Worm (Caenorhabditis elegans) whole organism, young adult: ENCODE data around the gene B0244.16.

Experiments used
- B0019.2 ChIP-seq: fragments of 200-800 bp; sonication (Bioruptor generic); conservative IDR thresholded peaks from 2 replicates; pipeline ENCODE4 v1.3.6; 2022; ENCODE audit warnings: missing genetic modification reagents, missing genetic modification characterization, missing compliant biosample characterization
- B0261.1 ChIP-seq: sonication (generic microtip); optimal IDR thresholded peaks from 2 replicates; lab custom pipeline; 2016; ENCODE audit warnings: mild to moderate bottlenecking, missing genetic modification characterization, moderate library complexity, missing compliant biosample characterization
- F33H1.4 ChIP-seq: fragments of 200-800 bp; sonication (Bioruptor generic); IDR thresholded peaks from 2 replicates; pipeline ENCODE4 v1.3.6; 2022; ENCODE audit warnings: missing genetic modification reagents, missing genetic modification characterization, missing compliant biosample characterization
- F49E8.2 ChIP-seq: sonication (generic microtip); optimal IDR thresholded peaks from 3 replicates; lab custom pipeline; 2017; ENCODE audit warnings: missing genetic modification characterization, mild to moderate bottlenecking, missing compliant biosample characterization, antibody characterized with exemption, moderate library complexity; ENCODE audit not compliant: insufficient read depth
- F52B5.7 ChIP-seq: sonication (generic microtip); optimal IDR thresholded peaks from 2 replicates; lab custom pipeline; 2016; ENCODE audit warnings: mild to moderate bottlenecking, missing genetic modification characterization, missing compliant biosample characterization
- F55B11.4 ChIP-seq: sonication (generic microtip); optimal IDR thresholded peaks from 2 replicates; lab custom pipeline; 2016; ENCODE audit warnings: missing compliant biosample characterization, missing genetic modification characterization, borderline replicate concordance; ENCODE audit not compliant: insufficient read depth
- F57A8.1 ChIP-seq: fragments of 200-800 bp; sonication (Bioruptor generic); optimal IDR thresholded peaks from 2 replicates; lab custom pipeline; 2018; ENCODE audit warnings: mild to moderate bottlenecking, missing genetic modification characterization, moderate library complexity, missing compliant biosample characterization
- K12H6.12 ChIP-seq: fragments of 200-800 bp; sonication (Bioruptor generic); optimal IDR thresholded peaks from 2 replicates; lab custom pipeline; 2018; ENCODE audit warnings: mild to moderate bottlenecking, missing genetic modification characterization, missing compliant biosample characterization
- T26A5.8 ChIP-seq: sonication (generic microtip); optimal IDR thresholded peaks from 2 replicates; lab custom pipeline; 2016; ENCODE audit warnings: missing genetic modification characterization, missing compliant biosample characterization
- Y53F4B.3 ChIP-seq: fragments of 200-800 bp; sonication (Bioruptor generic); IDR thresholded peaks from 2 replicates; pipeline ENCODE4 v1.3.6; 2022; ENCODE audit warnings: missing genetic modification reagents, missing genetic modification characterization, missing compliant biosample characterization
- Y53G8AR.9 ChIP-seq: fragments of 200-800 bp; sonication (Bioruptor generic); conservative IDR thresholded peaks from 2 replicates; pipeline ENCODE4 v1.3.6; 2022; ENCODE audit warnings: missing genetic modification reagents, missing genetic modification characterization, missing compliant biosample characterization
- Y56A3A.18 ChIP-seq: fragments of 200-800 bp; sonication (Bioruptor generic); IDR thresholded peaks from 2 replicates; pipeline ENCODE4 v1.3.6; 2022; ENCODE audit warnings: missing genetic modification reagents, missing genetic modification characterization, missing compliant biosample characterization
- aptf-3 ChIP-seq: fragments of 200-800 bp; sonication (Bioruptor generic); IDR thresholded peaks from 2 replicates; pipeline ENCODE4 v1.3.6; 2022; ENCODE audit warnings: missing genetic modification characterization, missing compliant biosample characterization
- atf-7 ChIP-seq: sonication (generic microtip); optimal IDR thresholded peaks from 2 replicates; lab custom pipeline; 2017; ENCODE audit warnings: mild to moderate bottlenecking, missing genetic modification characterization, missing compliant biosample characterization
- attf-3 ChIP-seq: fragments of 200-800 bp; sonication (Bioruptor generic); conservative IDR thresholded peaks from 2 replicates; pipeline ENCODE4 v1.3.6; 2022; ENCODE audit warnings: missing genetic modification reagents, missing genetic modification characterization, missing compliant biosample characterization
- ccch-3 ChIP-seq: fragments of 200-800 bp; sonication (Bioruptor generic); optimal IDR thresholded peaks from 2 replicates; lab custom pipeline; 2018; ENCODE audit warnings: mild to moderate bottlenecking, missing genetic modification characterization, missing compliant biosample characterization
- ceh-27 ChIP-seq: fragments of 200-800 bp; sonication (Bioruptor generic); optimal IDR thresholded peaks from 2 replicates; lab custom pipeline; 2018; ENCODE audit warnings: mild to moderate bottlenecking, missing genetic modification characterization, moderate library complexity, missing compliant biosample characterization
- ceh-58 ChIP-seq: fragments of 200-800 bp; sonication (Bioruptor generic); IDR thresholded peaks from 2 replicates; pipeline ENCODE4 v1.3.6; 2022; ENCODE audit warnings: missing genetic modification characterization, missing compliant biosample characterization
- chd-7 ChIP-seq: sonication (generic microtip); optimal IDR thresholded peaks from 2 replicates; lab custom pipeline; 2016; ENCODE audit warnings: mild to moderate bottlenecking, missing genetic modification characterization, moderate library complexity, missing compliant biosample characterization
- die-1 ChIP-seq: sonication (generic microtip); optimal IDR thresholded peaks from 2 replicates; lab custom pipeline; 2016; ENCODE audit warnings: missing genotype, mild to moderate bottlenecking, missing genetic modification characterization, missing compliant biosample characterization
- dox-1 ChIP-seq: fragments of 200-800 bp; sonication (Bioruptor generic); IDR thresholded peaks from 2 replicates; pipeline ENCODE4 v1.3.6; 2022; ENCODE audit warnings: missing genetic modification reagents, missing genetic modification characterization, missing compliant biosample characterization
- efl-1 ChIP-seq: fragments of 150-350 bp; optimal IDR thresholded peaks from 2 replicates; lab custom pipeline; 2014; ENCODE audit warnings: missing biosample characterization, missing genetic modification reagents, missing genetic modification characterization
- egl-18 ChIP-seq: fragments of 200-800 bp; sonication (Bioruptor generic); IDR thresholded peaks from 2 replicates; pipeline ENCODE4 v1.3.6; 2022; ENCODE audit warnings: missing genetic modification reagents, missing genetic modification characterization, missing compliant biosample characterization
- egrh-3 ChIP-seq: fragments of 200-800 bp; sonication (Bioruptor generic); IDR thresholded peaks from 2 replicates; pipeline ENCODE4 v1.3.6; 2022; ENCODE audit warnings: missing genetic modification reagents, missing genetic modification characterization, missing compliant biosample characterization
- ekl-4 ChIP-seq: fragments of 200-800 bp; sonication (Bioruptor generic); IDR thresholded peaks from 2 replicates; pipeline ENCODE4 v1.3.6; 2022; ENCODE audit warnings: missing genetic modification reagents, missing genetic modification characterization, missing compliant biosample characterization
- hmg-20 ChIP-seq: fragments of 200-800 bp; sonication (Bioruptor generic); IDR thresholded peaks from 2 replicates; pipeline ENCODE4 v1.3.6; 2022; ENCODE audit warnings: missing genetic modification reagents, missing genetic modification characterization, missing compliant biosample characterization
- lag-1 ChIP-seq: fragments of 200-800 bp; sonication (Bioruptor generic); IDR thresholded peaks from 2 replicates; pipeline ENCODE4 v1.3.6; 2022; ENCODE audit warnings: missing genetic modification reagents, missing genetic modification characterization, missing compliant biosample characterization
- let-526 ChIP-seq: fragments of 200-800 bp; sonication (Bioruptor generic); IDR thresholded peaks from 2 replicates; pipeline ENCODE4 v1.3.6; 2022; ENCODE audit warnings: missing genetic modification reagents, missing genetic modification characterization, missing compliant biosample characterization
- lin-40 ChIP-seq: sonication (generic microtip); optimal IDR thresholded peaks from 2 replicates; lab custom pipeline; 2016; ENCODE audit warnings: missing genetic modification characterization, mild to moderate bottlenecking, missing compliant biosample characterization, missing genotype, missing genetic modification reagents
- lir-1 ChIP-seq: fragments of 200-800 bp; sonication (Bioruptor generic); conservative IDR thresholded peaks from 2 replicates; pipeline ENCODE4 v1.3.6; 2022; ENCODE audit warnings: missing genetic modification reagents, missing genetic modification characterization, missing compliant biosample characterization
- lsl-1 ChIP-seq: fragments of 200-800 bp; sonication (Bioruptor generic); optimal IDR thresholded peaks from 2 replicates; lab custom pipeline; 2018; ENCODE audit warnings: mild to moderate bottlenecking, missing genetic modification characterization, moderate library complexity, missing compliant biosample characterization
- madf-10 ChIP-seq: sonication (generic microtip); optimal IDR thresholded peaks from 2 replicates; lab custom pipeline; 2016; ENCODE audit warnings: mild to moderate bottlenecking, missing genetic modification characterization, missing compliant biosample characterization
- madf-6 ChIP-seq: fragments of 200-800 bp; sonication (Bioruptor generic); IDR thresholded peaks from 2 replicates; pipeline ENCODE4 v1.3.6; 2022; ENCODE audit warnings: missing genetic modification reagents, missing genetic modification characterization, missing compliant biosample characterization
- mes-4 ChIP-seq: sonication (generic microtip); optimal IDR thresholded peaks from 2 replicates; lab custom pipeline; 2016; ENCODE audit warnings: missing genotype, missing genetic modification characterization, missing compliant biosample characterization
- nfyb-1 ChIP-seq: fragments of 200-800 bp; sonication (Bioruptor generic); IDR thresholded peaks from 2 replicates; pipeline ENCODE4 v1.3.6; 2022; ENCODE audit warnings: missing genetic modification reagents, missing genetic modification characterization, missing compliant biosample characterization
- nhr-120 ChIP-seq: fragments of 200-800 bp; sonication (Bioruptor generic); IDR thresholded peaks from 2 replicates; pipeline ENCODE4 v1.3.6; 2022; ENCODE audit warnings: missing genetic modification characterization, missing compliant biosample characterization
- nhr-80 ChIP-seq: sonication (generic microtip); optimal IDR thresholded peaks from 2 replicates; lab custom pipeline; 2016; ENCODE audit warnings: missing genetic modification characterization, missing compliant biosample characterization
- pha-4 ChIP-seq: fragments of 150-350 bp; sonication (generic microtip); optimal IDR thresholded peaks from 2 replicates; lab custom pipeline; 2014; ENCODE audit warnings: missing biosample characterization, missing genetic modification reagents, missing genetic modification characterization
- rcor-1 ChIP-seq: fragments of 200-800 bp; sonication (Bioruptor generic); IDR thresholded peaks from 2 replicates; pipeline ENCODE4 v1.3.6; 2022; ENCODE audit warnings: missing genetic modification reagents, missing genetic modification characterization, missing compliant biosample characterization
- snpc-1.3 ChIP-seq: sonication (generic microtip); optimal IDR thresholded peaks from 2 replicates; lab custom pipeline; 2017; ENCODE audit warnings: missing genetic modification characterization, mild to moderate bottlenecking, missing compliant biosample characterization, antibody characterized with exemption, moderate library complexity, missing genotype, missing genetic modification reagents; ENCODE audit not compliant: insufficient read depth
- snpc-3.4 ChIP-seq: sonication (generic microtip); optimal IDR thresholded peaks from 2 replicates; lab custom pipeline; 2017; ENCODE audit warnings: missing genetic modification characterization, mild to moderate bottlenecking, missing compliant biosample characterization, antibody characterized with exemption, moderate library complexity, missing genotype, missing genetic modification reagents
- xnd-1 ChIP-seq: sonication (generic microtip); optimal IDR thresholded peaks from 2 replicates; lab custom pipeline; 2016; ENCODE audit warnings: missing genotype, missing genetic modification reagents, missing genetic modification characterization, missing compliant biosample characterization
- zim-3 ChIP-seq: sonication (generic microtip); optimal IDR thresholded peaks from 2 replicates; lab custom pipeline; 2017; ENCODE audit warnings: mild to moderate bottlenecking, missing genetic modification characterization, moderate library complexity, missing compliant biosample characterization
- ztf-18 ChIP-seq: sonication (generic microtip); optimal IDR thresholded peaks from 2 replicates; lab custom pipeline; 2016; ENCODE audit warnings: missing genotype, mild to moderate bottlenecking, missing genetic modification characterization, missing compliant biosample characterization
- ztf-22 ChIP-seq: fragments of 200-800 bp; sonication (Bioruptor generic); optimal IDR thresholded peaks from 2 replicates; lab custom pipeline; 2018; ENCODE audit warnings: mild to moderate bottlenecking, missing genetic modification characterization, moderate library complexity, missing compliant biosample characterization
- ztf-25 ChIP-seq: fragments of 200-800 bp; sonication (Bioruptor generic); IDR thresholded peaks from 2 replicates; pipeline ENCODE4 v1.3.6; 2022; ENCODE audit warnings: missing genetic modification reagents, missing genetic modification characterization, missing compliant biosample characterization
- ztf-26 ChIP-seq: sonication (generic microtip); optimal IDR thresholded peaks from 2 replicates; lab custom pipeline; 2017; ENCODE audit warnings: missing genetic modification characterization, missing compliant biosample characterization
- ztf-3 ChIP-seq: fragments of 200-800 bp; sonication (Bioruptor generic); optimal IDR thresholded peaks from 2 replicates; lab custom pipeline; 2018; ENCODE audit warnings: mild to moderate bottlenecking, missing genetic modification characterization, missing compliant biosample characterization
- ztf-6 ChIP-seq: fragments of 200-800 bp; sonication (Bioruptor generic); IDR thresholded peaks from 2 replicates; pipeline ENCODE4 v1.3.6; 2022; ENCODE audit warnings: missing genetic modification reagents, missing genetic modification characterization, missing compliant biosample characterization

B0244.16 gene

ce11 chrIII:5721888-5722287 lies 18.9 kb upstream of the B0244.16 start (continued):
- TF ChIP-seq Y53G8AR.9 (GFP tag; lab: Robert Waterston, UW) (0 out of 2 replicates have a peak, but pooled peaks have one; percentile 53), snpc-3.4 (tag; lab: Kevin White, UChicago) (no peak), ztf-6 (GFP tag; lab: Robert Waterston, UW) (no peak), Y53F4B.3 (GFP tag; lab: Robert Waterston, UW) (no peak), egrh-3 (GFP tag; lab: Robert Waterston, UW) (no peak), xnd-1 (tag; lab: Kevin White, UChicago) (no peak), zim-3 (tag; lab: Kevin White, UChicago) (peak; percentile 5), madf-10 (tag; lab: Kevin White, UChicago) (peak; percentile 27), ztf-25 (GFP tag; lab: Robert Waterston, UW) (no peak), snpc-1.3 (no peak), F52B5.7 (tag; lab: Kevin White, UChicago) (no peak), lin-40 (peak; percentile 61), rcor-1 (no peak), Y56A3A.18 (GFP tag; lab: Robert Waterston, UW) (no peak), T26A5.8 (tag; lab: Kevin White, UChicago) (no peak), dox-1 (GFP tag; lab: Robert Waterston, UW) (peak; percentile 68), pha-4 (no peak), F49E8.2 (tag; lab: Kevin White, UChicago) (no peak), madf-6 (GFP tag; lab: Robert Waterston, UW) (peak; percentile 61; the same call in 1 of the 2 replicates), chd-7 (peak; percentile 20), mes-4 (tag; lab: Kevin White, UChicago) (no peak), lsl-1 (no peak), ztf-3 (no peak), F55B11.4 (tag; lab: Kevin White, UChicago) (no peak), ztf-18 (tag; lab: Kevin White, UChicago) (peak; percentile 12), F57A8.1 (no peak), lir-1 (0 out of 2 replicates have a peak, but pooled peaks have one; percentile 29), B0019.2 (no peak), ztf-22 (GFP tag; lab: Kevin White, UChicago) (no peak), lag-1 (no peak), aptf-3 (GFP tag; lab: Robert Waterston, UW) (no peak), ekl-4 (GFP tag; lab: Robert Waterston, UW) (peak; percentile 37; the same call in 1 of the 2 replicates), nfyb-1 (peak; percentile 62; the same call in 1 of the 2 replicates), ccch-3 (GFP tag; lab: Kevin White, UChicago) (peak; percentile 36), egl-18 (no peak), ceh-27 (GFP tag; lab: Kevin White, UChicago) (peak; percentile 73), F33H1.4 (GFP tag; lab: Robert Waterston, UW) (peak; percentile 46; the same call in 1 of the 2 replicates), ztf-26 (tag; lab: Kevin White, UChicago) (no peak), B0261.1 (tag; lab: Kevin White, UChicago) (no peak), atf-7 (tag; lab: Kevin White, UChicago) (no peak), nhr-120 (GFP tag; lab: Robert Waterston, UW) (no peak), efl-1 (GFP tag; lab: Kevin White, UChicago) (peak; percentile 7), K12H6.12 (tag; lab: Kevin White, UChicago) (no peak), attf-3 (GFP tag; lab: Robert Waterston, UW) (no peak; the same call in 1 of the 2 replicates), hmg-20 (GFP tag; lab: Robert Waterston, UW) (no peak), ceh-58 (GFP tag; lab: Robert Waterston, UW) (no peak), die-1 (tag; lab: Kevin White, UChicago) (no peak), let-526 (GFP tag; lab: Robert Waterston, UW) (no peak), nhr-80 (tag; lab: Kevin White, UChicago) (peak; percentile 48)
